Fruit fly (Drosophila melanogaster) whole organism, embryonic: Measurements from ENCODE around the gene unc79.

Experiments used
- CG14860 ChIP-seq: fragments of 200-800 bp; sonication (Bioruptor generic); IDR thresholded peaks from 3 replicates; pipeline ENCODE4 v1.3.6; 2022; ENCODE audit warnings: missing biosample characterization, missing genetic modification characterization; ENCODE audit not compliant: partially characterized antibody
- CG6654 ChIP-seq: fragments of 200-800 bp; sonication (Bioruptor generic); optimal IDR thresholded peaks from 2 replicates; lab custom pipeline; 2017; ENCODE audit warnings: missing biosample characterization, mild to moderate bottlenecking, missing genetic modification characterization
- Dfd ChIP-seq, 2 experiments: fragments of >200 bp; optimal IDR thresholded peaks; 2 replicates each; lab custom pipeline; 2017; ENCODE audit warnings: missing biosample characterization in 2 of 2, missing genetic modification characterization in 2 of 2
- Fer3 ChIP-seq: fragments of 200-800 bp; sonication (Bioruptor generic); optimal IDR thresholded peaks from 2 replicates; lab custom pipeline; 2018; ENCODE audit warnings: missing biosample characterization, mild to moderate bottlenecking, missing genetic modification characterization, moderate library complexity
- MTF-1 ChIP-seq: fragments of 200-800 bp; sonication (Bioruptor generic); optimal IDR thresholded peaks from 2 replicates; lab custom pipeline; 2018; ENCODE audit warnings: missing biosample characterization, mild to moderate bottlenecking, missing genetic modification characterization, borderline replicate concordance
- Optix ChIP-seq: fragments of 200-800 bp; sonication (Bioruptor generic); IDR thresholded peaks from 3 replicates; pipeline ENCODE4 v1.3.6; 2022; ENCODE audit warnings: missing biosample characterization, missing genetic modification characterization
- jigr1 ChIP-seq: fragments of 200-800 bp; sonication (Bioruptor generic); IDR thresholded peaks from 3 replicates; pipeline ENCODE4 v1.3.6; 2022; ENCODE audit warnings: missing biosample characterization, missing genetic modification characterization
- unpg ChIP-seq: fragments of 200-800 bp; sonication (Bioruptor generic); optimal IDR thresholded peaks from 3 replicates; lab custom pipeline; 2018; ENCODE audit warnings: missing biosample characterization, mild to moderate bottlenecking, missing genetic modification characterization, moderate library complexity

- TF ChIP-seq Optix (no peak), CG14860 (GFP tag; lab: Robert Waterston, UW) (no peak), MTF-1 (GFP tag; lab: Kevin White, UChicago) (no peak), Fer3 (tag; lab: Kevin White, UChicago) (no peak), jigr1 (no peak), Dfd (GFP tag; optimal IDR thresholded peaks at IDR 0.05; lab: Kevin White, UChicago) (no peak), CG6654 (no peak), unpg (GFP tag; lab: Kevin White, UChicago) (no peak)
These were observed 30.2 kb upstream of the unc79 start for dm6 chr3R:19276135-19276534.
